Fruit fly (Drosophila melanogaster): ENCODE measurements around the gene Acer.

DNA sequence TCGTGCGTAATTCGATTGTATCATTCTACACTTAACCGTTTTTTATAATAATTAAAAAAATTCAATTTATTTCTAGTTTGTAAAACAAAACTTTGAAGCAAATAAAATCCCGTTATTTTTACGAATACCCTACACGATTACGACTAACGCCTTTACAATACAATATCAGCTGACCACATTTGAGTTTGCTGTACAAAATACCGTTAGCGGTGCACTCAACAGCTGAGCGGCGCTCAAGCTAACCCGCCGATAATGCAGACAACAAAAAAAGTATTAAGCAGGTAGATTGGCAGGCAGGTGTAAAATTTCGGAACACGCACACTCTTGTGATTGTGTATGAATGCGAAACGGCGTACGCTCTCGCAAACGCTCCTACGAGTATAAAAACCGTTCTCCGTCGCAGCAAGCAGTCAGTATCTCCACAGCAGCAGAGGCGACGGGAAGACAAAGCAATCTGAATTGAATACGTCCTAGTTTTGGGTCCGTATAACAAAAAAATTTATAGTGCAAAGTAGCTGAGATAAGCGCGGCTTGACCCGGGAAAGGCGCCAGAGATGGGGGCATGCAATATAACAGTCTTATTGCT, at the start of gene Acer:
- no peak for TF ChIP-seq CG8478 (optimal IDR thresholded peaks at IDR 0.05)
- TF ChIP-seq CTCF (optimal IDR thresholded peaks at IDR 0.05): no peak
